Fruit fly (Drosophila melanogaster): ENCODE measurements around the gene Mis12.

The Mis12 gene

dm6 chr3L:6934799-6935318, 34.0 kb downstream of the Mis12 start:
- TF ChIP-seq Eip78C (GFP tag) (no peak), topi (GFP tag; optimal IDR thresholded peaks at IDR 0.05) (no peak), CG6163 (GFP tag; IDR thresholded peaks at IDR 0.05) (peak; percentile 65; the same call in 2 of the 3 replicates), CG8119 (GFP tag; IDR thresholded peaks at IDR 0.05) (peak; percentile 63), ss (GFP tag; optimal IDR thresholded peaks at IDR 0.05) (peak in 1 of 2 experiments; percentile 39), CG9139 (GFP tag; optimal IDR thresholded peaks at IDR 0.05) (no peak), Gug (GFP tag; IDR thresholded peaks at IDR 0.05) (0 out of 2 replicates have a peak, but pooled peaks have one; percentile 13), eg (GFP tag; IDR thresholded peaks at IDR 0.05) (peak; percentile 73), OdsH (GFP tag; optimal IDR thresholded peaks at IDR 0.05) (no peak), CG6808 (GFP tag; optimal IDR thresholded peaks at IDR 0.05) (peak; percentile 11)

DNA sequence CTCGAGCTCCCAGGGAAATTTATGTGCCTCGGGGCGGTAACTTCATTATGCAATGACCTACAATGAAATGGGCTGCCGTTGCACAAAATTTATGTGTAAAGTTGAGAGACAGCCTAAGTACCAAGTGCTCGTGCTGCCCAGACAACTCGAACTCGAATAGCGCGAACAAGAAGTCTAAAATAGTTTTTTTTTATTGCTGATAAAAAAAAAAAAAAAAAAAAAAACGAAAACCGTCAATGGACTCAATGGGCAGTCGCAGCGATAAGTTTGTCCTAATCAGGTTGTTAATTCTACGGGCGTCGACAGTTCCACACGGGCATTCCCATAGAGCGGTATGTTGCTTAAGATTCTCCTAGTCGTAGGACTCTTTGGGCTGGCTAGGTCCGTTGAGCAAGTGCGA, 36.2 kb downstream of the Mis12 start, which contains the start of gene CG14820:
TSS of gene CG14820 (plus strand) at position 301 of the 400 bp plus-strand sequence.
- TF ChIP-seq Hr39 (GFP tag; optimal IDR thresholded peaks at IDR 0.05) (no peak), CG11294 (GFP tag; IDR thresholded peaks at IDR 0.05) (no peak), ss (GFP tag; optimal IDR thresholded peaks at IDR 0.05) (no peak), Blimp-1 (GFP tag; optimal IDR thresholded peaks at IDR 0.05) (no peak), CG8119 (GFP tag; IDR thresholded peaks at IDR 0.05) (no peak), CG10631 (GFP tag; optimal IDR thresholded peaks at IDR 0.05) (no peak), CG6276 (GFP tag; optimal IDR thresholded peaks at IDR 0.05) (no peak), pdm3 (GFP tag; optimal IDR thresholded peaks at IDR 0.05) (no peak), Sox14 (GFP tag; optimal IDR thresholded peaks at IDR 0.05) (no peak), fd59A (GFP tag; optimal IDR thresholded peaks at IDR 0.05) (no peak), CG3919 (GFP tag; optimal IDR thresholded peaks at IDR 0.05) (no peak), CG34406 (GFP tag; optimal IDR thresholded peaks at IDR 0.05) (no peak), CG31627 (GFP tag; optimal IDR thresholded peaks at IDR 0.05) (no peak), CG9139 (GFP tag; optimal IDR thresholded peaks at IDR 0.05) (no peak), Hr4 (GFP tag; optimal IDR thresholded peaks at IDR 0.05) (no peak), cyc (GFP tag; optimal IDR thresholded peaks at IDR 0.05) (no peak), Sox102F (GFP tag; optimal IDR thresholded peaks at IDR 0.05) (no peak), Eip75B (GFP tag; optimal IDR thresholded peaks at IDR 0.05) (no peak), CG15336 (GFP tag; IDR thresholded peaks at IDR 0.05) (no peak), CG10669 (GFP tag; optimal IDR thresholded peaks at IDR 0.05) (no peak)

dm6 chr3L:6931850-6932249, 37.0 kb downstream of the Mis12 start, which contains the start of gene CG45413:
CG45413 (minus strand) TSS chr3L:6931950.
- TF ChIP-seq fd59A (GFP tag; optimal IDR thresholded peaks at IDR 0.05): no peak
- no peak for TF ChIP-seq CG15336 (GFP tag; IDR thresholded peaks at IDR 0.05)
- no peak for TF ChIP-seq Met (GFP tag; optimal IDR thresholded peaks at IDR 0.05)
- no peak for TF ChIP-seq Blimp-1 (GFP tag; optimal IDR thresholded peaks at IDR 0.05)
- no peak for TF ChIP-seq dac (GFP tag; optimal IDR thresholded peaks at IDR 0.05)
- no peak for TF ChIP-seq achi (GFP tag; optimal IDR thresholded peaks at IDR 0.05)
- TF ChIP-seq CG4318 (GFP tag; optimal IDR thresholded peaks at IDR 0.05): no peak
- no peak for TF ChIP-seq Lpt (GFP tag; optimal IDR thresholded peaks at IDR 0.05)
- no peak for TF ChIP-seq vri (GFP tag; optimal IDR thresholded peaks at IDR 0.05)
- TF ChIP-seq CG32006 (GFP tag; optimal IDR thresholded peaks at IDR 0.05): no peak
- TF ChIP-seq salr (GFP tag; optimal IDR thresholded peaks at IDR 0.05): no peak
- no peak for TF ChIP-seq Hr38 (GFP tag; optimal IDR thresholded peaks at IDR 0.05)
- TF ChIP-seq spab (GFP tag; optimal IDR thresholded peaks at IDR 0.05): no peak

- peak; percentile 48 for TF ChIP-seq Eip78C (GFP tag)
- no peak for TF ChIP-seq CG8319 (GFP tag; optimal IDR thresholded peaks at IDR 0.05)
Measured at dm6 chr3L:6925843-6926242, 43.0 kb downstream of the Mis12 start.

Data from whole organism, prepupa.